Worm (Caenorhabditis elegans): ENCODE data around the gene acp-6.

DNA sequence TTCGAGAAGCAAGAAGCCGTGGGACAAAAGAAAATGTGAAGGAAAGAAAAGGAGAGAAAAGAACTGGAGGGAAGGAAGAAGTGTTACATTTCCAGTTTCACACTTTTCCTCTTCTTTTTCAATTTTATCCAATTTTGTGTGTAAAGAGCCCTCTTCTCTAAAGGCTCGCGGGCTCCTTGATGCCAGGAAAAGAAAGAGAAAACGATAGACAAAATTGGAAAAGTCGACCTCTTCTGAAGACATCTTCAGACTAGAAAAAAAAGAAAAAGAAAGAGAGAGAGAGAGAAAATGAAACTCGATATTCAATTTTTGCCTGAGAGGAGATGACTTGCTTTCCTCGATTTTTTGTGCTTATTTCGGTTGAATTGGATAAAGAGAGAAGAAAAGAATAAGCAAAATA, 40.9 kb downstream of the acp-6 start:
- TF ChIP-seq C16A3.4 (tag; optimal IDR thresholded peaks at IDR 0.05) (no peak), unc-130 (tag; optimal IDR thresholded peaks at IDR 0.05) (no peak), nhr-28 (tag; optimal IDR thresholded peaks at IDR 0.05) (no peak), nhr-237 (tag; optimal IDR thresholded peaks at IDR 0.05) (no peak), rnt-1 (tag; optimal IDR thresholded peaks at IDR 0.05) (no peak), lin-15B (tag; optimal IDR thresholded peaks at IDR 0.05) (no peak), alr-1 (tag; optimal IDR thresholded peaks at IDR 0.05; ENCODE audit: borderline replicate concordance) (no peak), ama-1 (optimal IDR thresholded peaks at IDR 0.05) (no peak)

All from whole organism, L1 larva.